Fruit fly (Drosophila melanogaster): ENCODE results near the gene dgt6.

dm6 chr3R:29094152-29094551 lies 36.6 kb downstream of the dgt6 start:
- TF ChIP-seq fkh (GFP tag; optimal IDR thresholded peaks at IDR 0.05) (no peak), CG8319 (GFP tag; optimal IDR thresholded peaks at IDR 0.05) (peak; percentile 22), OdsH (GFP tag; optimal IDR thresholded peaks at IDR 0.05) (peak; percentile 54), Sox102F (GFP tag; optimal IDR thresholded peaks at IDR 0.05) (no peak)

Measured in whole organism, prepupa.